Fruit fly (Drosophila melanogaster) whole organism, embryonic: Measurements from ENCODE around the gene CG32813.

Experiments used
- Aef1 ChIP-seq: fragments of 200-800 bp; sonication (Bioruptor generic); IDR thresholded peaks from 3 replicates; pipeline ENCODE4 v1.3.6; 2022; ENCODE audit warnings: missing biosample characterization, missing genetic modification characterization
- CG11093 ChIP-seq: fragments of 200-800 bp; sonication (Bioruptor generic); IDR thresholded peaks from 3 replicates; pipeline ENCODE4 v1.3.6; 2022; ENCODE audit warnings: missing biosample characterization, missing genetic modification characterization
- CG11456 ChIP-seq: fragments of 200-800 bp; sonication (Bioruptor generic); IDR thresholded peaks from 3 replicates; pipeline ENCODE4 v1.3.6; 2022; ENCODE audit warnings: missing biosample characterization, missing genetic modification characterization
- CG11504 ChIP-seq: fragments of 200-800 bp; sonication (Bioruptor generic); optimal IDR thresholded peaks from 3 replicates; lab custom pipeline; 2019; ENCODE audit warnings: missing biosample characterization, mild to moderate bottlenecking, missing genetic modification characterization, moderate library complexity
- CG13424 ChIP-seq: fragments of 200-800 bp; sonication (Bioruptor generic); optimal IDR thresholded peaks from 2 replicates; lab custom pipeline; 2019; ENCODE audit warnings: missing biosample characterization, mild to moderate bottlenecking, missing genetic modification characterization, moderate library complexity
- CG14860 ChIP-seq: fragments of 200-800 bp; sonication (Bioruptor generic); IDR thresholded peaks from 3 replicates; pipeline ENCODE4 v1.3.6; 2022; ENCODE audit warnings: missing biosample characterization, missing genetic modification characterization; ENCODE audit not compliant: partially characterized antibody
- CG17186 ChIP-seq: fragments of 200-800 bp; sonication (Bioruptor generic); optimal IDR thresholded peaks from 3 replicates; lab custom pipeline; 2017; ENCODE audit warnings: missing biosample characterization, missing genetic modification reagents, missing genetic modification characterization
- CG17829 ChIP-seq: fragments of 200-800 bp; optimal IDR thresholded peaks from 2 replicates; lab custom pipeline; 2019; ENCODE audit warnings: missing biosample characterization, mild to moderate bottlenecking, missing genetic modification characterization, moderate library complexity
- CG17912 ChIP-seq: fragments of 200-800 bp; sonication (Bioruptor generic); optimal IDR thresholded peaks from 2 replicates; lab custom pipeline; 2018; ENCODE audit warnings: missing biosample characterization, mild to moderate bottlenecking, missing genetic modification characterization
- CG18619 ChIP-seq: fragments of 200-800 bp; sonication (Bioruptor generic); optimal IDR thresholded peaks from 3 replicates; lab custom pipeline; 2017; ENCODE audit warnings: missing biosample characterization, mild to moderate bottlenecking, missing genetic modification characterization
- CG2116 ChIP-seq: fragments of 200-800 bp; sonication (Bioruptor generic); optimal IDR thresholded peaks from 3 replicates; lab custom pipeline; 2018; ENCODE audit warnings: missing biosample characterization, mild to moderate bottlenecking, missing genetic modification characterization
- CG2129 ChIP-seq: fragments of 200-800 bp; sonication (Bioruptor generic); IDR thresholded peaks from 2 replicates; pipeline ENCODE4 v1.3.6; 2022; ENCODE audit warnings: missing biosample characterization, missing genetic modification characterization; ENCODE audit not compliant: partially characterized antibody
- CG42726 ChIP-seq: fragments of 200-800 bp; sonication (Bioruptor generic); IDR thresholded peaks from 2 replicates; pipeline ENCODE4 v1.3.6; 2022; ENCODE audit warnings: missing biosample characterization, missing genetic modification characterization; ENCODE audit not compliant: partially characterized antibody
- CG7963 ChIP-seq: fragments of 200-800 bp; sonication (Bioruptor generic); IDR thresholded peaks from 3 replicates; pipeline ENCODE4 v1.3.6; 2022; ENCODE audit warnings: missing biosample characterization, missing genetic modification characterization; ENCODE audit not compliant: partially characterized antibody
- CG9215 ChIP-seq: fragments of 200-800 bp; sonication (Bioruptor generic); IDR thresholded peaks from 2 replicates; pipeline ENCODE4 v1.3.6; 2022; ENCODE audit warnings: missing biosample characterization, missing genetic modification characterization
- CHES-1-like ChIP-seq: fragments of 200-800 bp; sonication (Bioruptor generic); optimal IDR thresholded peaks from 2 replicates; lab custom pipeline; 2016; ENCODE audit warnings: missing biosample characterization, missing genetic modification characterization
- CTCF ChIP-seq: fragments of 200-800 bp; sonication (Bioruptor generic); optimal IDR thresholded peaks from 2 replicates; lab custom pipeline; 2017; ENCODE audit warnings: missing biosample characterization, mild to moderate bottlenecking, missing genetic modification characterization, moderate library complexity
- Doc2 ChIP-seq: fragments of 200-800 bp; sonication (Bioruptor generic); IDR thresholded peaks from 2 replicates; pipeline ENCODE4 v1.3.6; 2022; ENCODE audit warnings: missing biosample characterization, missing genetic modification characterization
- Doc3 ChIP-seq: fragments of 200-800 bp; sonication (Bioruptor generic); IDR thresholded peaks from 3 replicates; pipeline ENCODE4 v1.3.6; 2022; ENCODE audit warnings: missing biosample characterization, missing genetic modification characterization; ENCODE audit not compliant: partially characterized antibody
- Dp ChIP-seq: fragments of 200-800 bp; sonication (Bioruptor generic); optimal IDR thresholded peaks from 2 replicates; lab custom pipeline; 2018; ENCODE audit warnings: missing biosample characterization, mild to moderate bottlenecking, missing genetic modification characterization, moderate library complexity
- Fer3 ChIP-seq: fragments of 200-800 bp; sonication (Bioruptor generic); optimal IDR thresholded peaks from 2 replicates; lab custom pipeline; 2018; ENCODE audit warnings: missing biosample characterization, mild to moderate bottlenecking, missing genetic modification characterization, moderate library complexity
- Gsc ChIP-seq: fragments of 200-800 bp; sonication (Bioruptor generic); IDR thresholded peaks from 2 replicates; pipeline ENCODE4 v1.3.6; 2022; ENCODE audit warnings: missing biosample characterization, missing genetic modification characterization
- HLHmδ ChIP-seq: fragments of 200-800 bp; sonication (Bioruptor generic); optimal IDR thresholded peaks from 2 replicates; lab custom pipeline; 2018; ENCODE audit warnings: missing biosample characterization, mild to moderate bottlenecking, missing genetic modification characterization, moderate library complexity
- Hsf ChIP-seq: fragments of 200-800 bp; sonication (Bioruptor generic); optimal IDR thresholded peaks from 3 replicates; lab custom pipeline; 2016; ENCODE audit warnings: missing biosample characterization, missing genetic modification characterization
- Mes4 ChIP-seq: fragments of 200-800 bp; sonication (Bioruptor generic); optimal IDR thresholded peaks from 2 replicates; lab custom pipeline; 2016; ENCODE audit warnings: missing biosample characterization, missing genetic modification characterization
- NC2β ChIP-seq: fragments of 200-800 bp; sonication (Bioruptor generic); optimal IDR thresholded peaks from 2 replicates; lab custom pipeline; 2016; ENCODE audit warnings: missing biosample characterization, missing genetic modification characterization
- Xbp1 ChIP-seq: fragments of 200-800 bp; sonication (Bioruptor generic); optimal IDR thresholded peaks from 3 replicates; lab custom pipeline; 2016; ENCODE audit warnings: missing biosample characterization, mild to moderate bottlenecking, missing genetic modification characterization
- abd-A ChIP-seq: fragments of 200-800 bp; sonication (Bioruptor generic); optimal IDR thresholded peaks from 3 replicates; lab custom pipeline; 2019; ENCODE audit warnings: missing biosample characterization, mild to moderate bottlenecking, missing genetic modification characterization, moderate library complexity
- bbx ChIP-seq: fragments of 200-800 bp; sonication (Bioruptor generic); IDR thresholded peaks from 2 replicates; pipeline ENCODE4 v1.3.6; 2022; ENCODE audit warnings: missing biosample characterization, missing genetic modification characterization; ENCODE audit not compliant: partially characterized antibody
- bigmax ChIP-seq: fragments of 200-800 bp; sonication (Bioruptor generic); optimal IDR thresholded peaks from 2 replicates; lab custom pipeline; 2018; ENCODE audit warnings: missing biosample characterization, mild to moderate bottlenecking, missing genetic modification characterization
- chif ChIP-seq, 2 experiments: fragments of 200-800 bp; sonication (Bioruptor generic); optimal IDR thresholded peaks; 3 replicates each; lab custom pipeline; 2016; ENCODE audit warnings: missing biosample characterization in 2 of 2, missing genetic modification characterization in 2 of 2
- croc ChIP-seq: fragments of 200-800 bp; sonication (Bioruptor generic); conservative IDR thresholded peaks from 3 replicates; pipeline ENCODE4 v1.3.6; 2022; ENCODE audit warnings: missing biosample characterization, missing genetic modification characterization
- crp ChIP-seq, 2 experiments: fragments of 200-800 bp; sonication (Bioruptor generic); optimal IDR thresholded peaks; 2 replicates in 1 of 2; 3 replicates in 1 of 2; lab custom pipeline; 2017; ENCODE audit warnings: missing biosample characterization in 2 of 2, missing genetic modification characterization in 2 of 2, mild to moderate bottlenecking in 1 of 2, moderate library complexity in 1 of 2
- fd102C ChIP-seq: fragments of 200-800 bp; sonication (Bioruptor generic); optimal IDR thresholded peaks from 2 replicates; lab custom pipeline; 2018; ENCODE audit warnings: missing biosample characterization, mild to moderate bottlenecking, missing genetic modification characterization, moderate library complexity
- hkb ChIP-seq, 2 experiments: fragments of 200-800 bp in 1 of 2; fragments of >200 bp in 1 of 2; sonication (Bioruptor generic) in 1 of 2; IDR thresholded peaks in 1 of 2; optimal IDR thresholded peaks in 1 of 2; 2 replicates each; pipeline versions ENCODE4 v1.3.6 to Lab custom; 2017 to 2022; ENCODE audit warnings: missing biosample characterization in 1 of 2, missing genetic modification characterization in 1 of 2
- knrl ChIP-seq: fragments of 200-800 bp; sonication (Bioruptor generic); IDR thresholded peaks from 3 replicates; pipeline ENCODE4 v1.3.6; 2022; ENCODE audit warnings: missing biosample characterization, missing genetic modification characterization; ENCODE audit not compliant: partially characterized antibody
- mam ChIP-seq: fragments of 200-800 bp; sonication (Bioruptor generic); optimal IDR thresholded peaks from 3 replicates; lab custom pipeline; 2016; ENCODE audit warnings: missing biosample characterization, missing genetic modification characterization
- mirr ChIP-seq: fragments of 200-800 bp; sonication (Bioruptor generic); optimal IDR thresholded peaks from 3 replicates; lab custom pipeline; 2018; ENCODE audit warnings: missing biosample characterization, mild to moderate bottlenecking, missing genetic modification characterization
- nau ChIP-seq: fragments of 200-800 bp; sonication (Bioruptor generic); optimal IDR thresholded peaks from 3 replicates; lab custom pipeline; 2017; ENCODE audit warnings: missing biosample characterization, mild to moderate bottlenecking, missing genetic modification characterization, missing genetic modification reagents
- otp ChIP-seq: fragments of 200-800 bp; sonication (Bioruptor generic); IDR thresholded peaks from 3 replicates; pipeline ENCODE4, ENCODE4 v1.3.6; 2022; ENCODE audit warnings: missing biosample characterization, missing genetic modification characterization
- phol ChIP-seq: fragments of 200-800 bp; sonication (Bioruptor generic); optimal IDR thresholded peaks from 3 replicates; lab custom pipeline; 2018; ENCODE audit warnings: missing biosample characterization, mild to moderate bottlenecking, missing genetic modification characterization, moderate library complexity
- pita ChIP-seq: fragments of 200-800 bp; sonication (Bioruptor generic); optimal IDR thresholded peaks from 2 replicates; lab custom pipeline; 2017; ENCODE audit warnings: missing biosample characterization, mild to moderate bottlenecking, missing genetic modification characterization
- tgo ChIP-seq: fragments of 200-800 bp; sonication (Bioruptor generic); IDR thresholded peaks from 3 replicates; pipeline ENCODE4 v1.3.6; 2022; ENCODE audit warnings: missing biosample characterization, missing genetic modification characterization
- tll ChIP-seq, 2 experiments: fragments of 200-800 bp in 1 of 2; fragments of >200 bp in 1 of 2; sonication (Bioruptor generic) in 1 of 2; optimal IDR thresholded peaks; 2 replicates each; lab custom pipeline; 2017 to 2019; ENCODE audit warnings: missing biosample characterization in 2 of 2, missing genetic modification characterization in 2 of 2, mild to moderate bottlenecking in 1 of 2, moderate library complexity in 1 of 2
- trem ChIP-seq: fragments of 200-800 bp; optimal IDR thresholded peaks from 3 replicates; lab custom pipeline; 2019; ENCODE audit warnings: missing biosample characterization, mild to moderate bottlenecking, missing genetic modification characterization, moderate library complexity
- unc-4 ChIP-seq: fragments of 200-800 bp; sonication (Bioruptor generic); IDR thresholded peaks from 2 replicates; pipeline ENCODE4 v1.3.6; 2022; ENCODE audit warnings: missing biosample characterization, missing genetic modification characterization; ENCODE audit not compliant: partially characterized antibody
- wdn ChIP-seq: fragments of 200-800 bp; sonication (Bioruptor generic); IDR thresholded peaks from 2 replicates; pipeline ENCODE4 v1.3.6; 2022; ENCODE audit warnings: missing biosample characterization, missing genetic modification characterization
- wor ChIP-seq: fragments of 200-800 bp; sonication (Bioruptor generic); IDR thresholded peaks from 2 replicates; pipeline ENCODE4 v1.3.6; 2022; ENCODE audit warnings: missing biosample characterization, missing genetic modification characterization
- z ChIP-seq: fragments of 200-800 bp; sonication (Bioruptor generic); IDR thresholded peaks from 3 replicates; pipeline ENCODE4 v1.3.6; 2022; ENCODE audit warnings: missing biosample characterization, missing genetic modification characterization
- zfh1 ChIP-seq: fragments of 200-800 bp; sonication (Bioruptor generic); IDR thresholded peaks from 3 replicates; pipeline ENCODE4 v1.3.6; 2022; ENCODE audit warnings: missing biosample characterization, missing genetic modification characterization

CG32813 gene

dm6 chrX:1349255-1349654 is 31.5 kb upstream of the CG32813 start, which contains the start of gene MTPAP (continued):
- peak; percentile 28; the same call in 1 of the 3 replicates for TF ChIP-seq CG7963
- peak; percentile 78 for TF ChIP-seq CG14860 (GFP tag; lab: Robert Waterston, UW)
- TF ChIP-seq mam (GFP tag; lab: Kevin White, UChicago): peak; percentile 13
- peak; percentile 60 for TF ChIP-seq unc-4 (GFP tag; lab: Robert Waterston, UW)
- TF ChIP-seq CG9215 (GFP tag; lab: Robert Waterston, UW): no peak
- TF ChIP-seq Hsf: peak; percentile 50
- TF ChIP-seq Fer3: no peak
- no peak for TF ChIP-seq croc (GFP tag; lab: Robert Waterston, UW)
- peak; percentile 30 for TF ChIP-seq CG17829 (tag; lab: Kevin White, UChicago)
- no peak for TF ChIP-seq CG18619
- no peak for TF ChIP-seq nau (GFP tag; lab: Kevin White, UChicago)
- TF ChIP-seq Aef1 (GFP tag; lab: Robert Waterston, UW): no peak
- peak in 1 of 2 experiments; percentile 22 for TF ChIP-seq crp (GFP tag; optimal IDR thresholded peaks at IDR 0.05; lab: Kevin White, UChicago)
- no peak for TF ChIP-seq Gsc
- TF ChIP-seq CG13424 (tag; lab: Kevin White, UChicago): peak; percentile 6
- TF ChIP-seq Doc2: no peak
- TF ChIP-seq trem (tag; lab: Kevin White, UChicago): peak; percentile 64
- TF ChIP-seq Xbp1 (GFP tag; lab: Kevin White, UChicago): peak; percentile 23
- no peak for TF ChIP-seq z (GFP tag; lab: Robert Waterston, UW)
- no peak for TF ChIP-seq CG17912 (GFP tag; lab: Kevin White, UChicago)
- no peak for TF ChIP-seq HLHmδ (GFP tag; lab: Kevin White, UChicago)
- no peak for TF ChIP-seq pita (GFP tag; lab: Kevin White, UChicago)
- TF ChIP-seq CG11456 (GFP tag; lab: Robert Waterston, UW): no peak
- TF ChIP-seq phol (tag; lab: Kevin White, UChicago): peak; percentile 44
- peak in 1 of 2 experiments; percentile 3 for TF ChIP-seq chif (GFP tag; optimal IDR thresholded peaks at IDR 0.05; lab: Kevin White, UChicago)
- TF ChIP-seq CG11504 (tag; lab: Kevin White, UChicago): no peak
- peak; percentile 99 for TF ChIP-seq bigmax
- no peak for TF ChIP-seq mirr (GFP tag; lab: Kevin White, UChicago)
- TF ChIP-seq CG42726: no peak
- TF ChIP-seq CG2129 (GFP tag; lab: Robert Waterston, UW): 0 out of 2 replicates have a peak, but pooled peaks have one; percentile 17
- TF ChIP-seq zfh1 (GFP tag; lab: Robert Waterston, UW): no peak
- TF ChIP-seq otp (GFP tag; lab: Robert Waterston, UW): no peak
- peak; percentile 42; the same call in 1 of the 3 replicates for TF ChIP-seq Doc3 (GFP tag; lab: Robert Waterston, UW)
- TF ChIP-seq NC2β: peak; percentile 43
- TF ChIP-seq wor: no peak
- peak; percentile 81 for TF ChIP-seq CG2116 (GFP tag; lab: Kevin White, UChicago)
- TF ChIP-seq fd102C (GFP tag; lab: Kevin White, UChicago): no peak
- peak; percentile 35 for TF ChIP-seq CHES-1-like (GFP tag; lab: Kevin White, UChicago)
- TF ChIP-seq bbx (GFP tag; lab: Robert Waterston, UW): peak; percentile 86
- TF ChIP-seq Dp (GFP tag; lab: Kevin White, UChicago): peak; percentile 83
- no peak for TF ChIP-seq wdn (GFP tag; lab: Robert Waterston, UW)
- TF ChIP-seq abd-A (tag; lab: Kevin White, UChicago): no peak
- TF ChIP-seq tll (GFP tag; optimal IDR thresholded peaks at IDR 0.05; lab: Kevin White, UChicago): peak in 1 of 2 experiments; percentile 6
- no peak for TF ChIP-seq tgo (GFP tag; lab: Robert Waterston, UW)
- peak; percentile 61 for TF ChIP-seq CTCF
- TF ChIP-seq hkb (optimal IDR thresholded peaks at IDR 0.05; lab: Kevin White, UChicago): no peak
- TF ChIP-seq hkb (GFP tag; IDR thresholded peaks at IDR 0.05; lab: Robert Waterston, UW): no peak
- no peak for TF ChIP-seq CG17186
- TF ChIP-seq CG11093 (GFP tag; lab: Robert Waterston, UW): no peak
- peak; percentile 69 for TF ChIP-seq knrl
- peak; percentile 2 for TF ChIP-seq Mes4
